Worm (Caenorhabditis elegans) whole organism, young adult: Measurements from ENCODE around the gene Y37H2A.1.

Experiments used
- B0019.2 ChIP-seq: fragments of 200-800 bp; sonication (Bioruptor generic); conservative IDR thresholded peaks from 2 replicates; pipeline ENCODE4 v1.3.6; 2022; ENCODE audit warnings: missing genetic modification reagents, missing genetic modification characterization, missing compliant biosample characterization
- B0261.1 ChIP-seq: sonication (generic microtip); optimal IDR thresholded peaks from 2 replicates; lab custom pipeline; 2016; ENCODE audit warnings: mild to moderate bottlenecking, missing genetic modification characterization, moderate library complexity, missing compliant biosample characterization
- D2030.7 ChIP-seq: fragments of 200-800 bp; sonication (Bioruptor generic); IDR thresholded peaks from 2 replicates; pipeline ENCODE4 v1.3.6; 2022; ENCODE audit warnings: missing genetic modification reagents, missing genetic modification characterization, missing compliant biosample characterization
- F57C9.4 ChIP-seq: sonication (generic microtip); optimal IDR thresholded peaks from 2 replicates; lab custom pipeline; 2017; ENCODE audit warnings: mild to moderate bottlenecking, missing genetic modification characterization, missing compliant biosample characterization
- Y53F4B.3 ChIP-seq: fragments of 200-800 bp; sonication (Bioruptor generic); IDR thresholded peaks from 2 replicates; pipeline ENCODE4 v1.3.6; 2022; ENCODE audit warnings: missing genetic modification reagents, missing genetic modification characterization, missing compliant biosample characterization
- Y56A3A.18 ChIP-seq: fragments of 200-800 bp; sonication (Bioruptor generic); IDR thresholded peaks from 2 replicates; pipeline ENCODE4 v1.3.6; 2022; ENCODE audit warnings: missing genetic modification reagents, missing genetic modification characterization, missing compliant biosample characterization
- Y67H2A.10 ChIP-seq: fragments of 200-800 bp; sonication (Bioruptor generic); conservative IDR thresholded peaks from 2 replicates; pipeline ENCODE4 v1.3.6; 2022; ENCODE audit warnings: missing genetic modification reagents, missing genetic modification characterization, missing compliant biosample characterization
- Y79H2A.3 ChIP-seq: fragments of 200-800 bp; sonication (Bioruptor generic); conservative IDR thresholded peaks from 2 replicates; pipeline ENCODE4 v1.3.6; 2022; ENCODE audit warnings: missing genetic modification reagents, missing genetic modification characterization, missing compliant biosample characterization
- ama-1 ChIP-seq, 3 experiments: fragments of 150-350 bp in 1 of 3; sonication (generic microtip) in 2 of 3; optimal IDR thresholded peaks; 2 replicates each; lab custom pipeline; 2014 to 2018; ENCODE audit warnings: missing biosample characterization in 2 of 3, missing genetic modification characterization in 2 of 3, missing genetic modification reagents in 2 of 3
- athp-1 ChIP-seq: sonication (generic microtip); optimal IDR thresholded peaks from 2 replicates; lab custom pipeline; 2017; ENCODE audit warnings: mild to moderate bottlenecking, missing genetic modification characterization, missing compliant biosample characterization
- ccch-3 ChIP-seq: fragments of 200-800 bp; sonication (Bioruptor generic); optimal IDR thresholded peaks from 2 replicates; lab custom pipeline; 2018; ENCODE audit warnings: mild to moderate bottlenecking, missing genetic modification characterization, missing compliant biosample characterization
- die-1 ChIP-seq: sonication (generic microtip); optimal IDR thresholded peaks from 2 replicates; lab custom pipeline; 2016; ENCODE audit warnings: missing genotype, mild to moderate bottlenecking, missing genetic modification characterization, missing compliant biosample characterization
- dox-1 ChIP-seq: fragments of 200-800 bp; sonication (Bioruptor generic); IDR thresholded peaks from 2 replicates; pipeline ENCODE4 v1.3.6; 2022; ENCODE audit warnings: missing genetic modification reagents, missing genetic modification characterization, missing compliant biosample characterization
- dpl-1 ChIP-seq: fragments of 150-350 bp; optimal IDR thresholded peaks from 2 replicates; lab custom pipeline; 2014; ENCODE audit warnings: missing biosample characterization, missing genetic modification reagents, missing genetic modification characterization
- efl-1 ChIP-seq: fragments of 150-350 bp; optimal IDR thresholded peaks from 2 replicates; lab custom pipeline; 2014; ENCODE audit warnings: missing biosample characterization, missing genetic modification reagents, missing genetic modification characterization
- egl-44 ChIP-seq: fragments of 200-800 bp; sonication (Bioruptor generic); IDR thresholded peaks from 2 replicates; pipeline ENCODE4 v1.3.6; 2022; ENCODE audit warnings: missing genetic modification reagents, missing genetic modification characterization, missing compliant biosample characterization
- egrh-3 ChIP-seq: fragments of 200-800 bp; sonication (Bioruptor generic); IDR thresholded peaks from 2 replicates; pipeline ENCODE4 v1.3.6; 2022; ENCODE audit warnings: missing genetic modification reagents, missing genetic modification characterization, missing compliant biosample characterization
- ets-4 ChIP-seq: fragments of 200-800 bp; sonication (Bioruptor generic); optimal IDR thresholded peaks from 2 replicates; lab custom pipeline; 2018; ENCODE audit warnings: mild to moderate bottlenecking, missing genetic modification characterization, missing compliant biosample characterization
- gei-17 ChIP-seq: fragments of 200-800 bp; sonication (Bioruptor generic); optimal IDR thresholded peaks from 2 replicates; lab custom pipeline; 2018; ENCODE audit warnings: mild to moderate bottlenecking, missing genetic modification characterization, missing compliant biosample characterization
- hlh-26 ChIP-seq: fragments of 200-800 bp; sonication (Bioruptor generic); conservative IDR thresholded peaks from 2 replicates; pipeline ENCODE4 v1.3.6; 2022; ENCODE audit warnings: missing genetic modification reagents, missing genetic modification characterization, missing compliant biosample characterization
- hmg-1.2 ChIP-seq: fragments of 200-800 bp; sonication (Bioruptor generic); IDR thresholded peaks from 2 replicates; pipeline ENCODE4 v1.3.6; 2022; ENCODE audit warnings: missing genetic modification reagents, missing genetic modification characterization, missing compliant biosample characterization
- let-526 ChIP-seq: fragments of 200-800 bp; sonication (Bioruptor generic); IDR thresholded peaks from 2 replicates; pipeline ENCODE4 v1.3.6; 2022; ENCODE audit warnings: missing genetic modification reagents, missing genetic modification characterization, missing compliant biosample characterization
- lin-40 ChIP-seq: sonication (generic microtip); optimal IDR thresholded peaks from 2 replicates; lab custom pipeline; 2016; ENCODE audit warnings: missing genetic modification characterization, mild to moderate bottlenecking, missing compliant biosample characterization, missing genotype, missing genetic modification reagents
- lsl-1 ChIP-seq: fragments of 200-800 bp; sonication (Bioruptor generic); optimal IDR thresholded peaks from 2 replicates; lab custom pipeline; 2018; ENCODE audit warnings: mild to moderate bottlenecking, missing genetic modification characterization, moderate library complexity, missing compliant biosample characterization
- madf-10 ChIP-seq: sonication (generic microtip); optimal IDR thresholded peaks from 2 replicates; lab custom pipeline; 2016; ENCODE audit warnings: mild to moderate bottlenecking, missing genetic modification characterization, missing compliant biosample characterization
- madf-8 ChIP-seq: fragments of 200-800 bp; sonication (Bioruptor generic); conservative IDR thresholded peaks from 2 replicates; pipeline ENCODE4 v1.3.6; 2022; ENCODE audit warnings: missing genetic modification reagents, missing genetic modification characterization, missing compliant biosample characterization
- mcd-1 ChIP-seq: fragments of 200-800 bp; sonication (Bioruptor generic); IDR thresholded peaks from 2 replicates; pipeline ENCODE4 v1.3.6; 2022; ENCODE audit warnings: missing genetic modification reagents, missing genetic modification characterization, missing compliant biosample characterization
- mes-4 ChIP-seq: sonication (generic microtip); optimal IDR thresholded peaks from 2 replicates; lab custom pipeline; 2016; ENCODE audit warnings: missing genotype, missing genetic modification characterization, missing compliant biosample characterization
- nhr-80 ChIP-seq: sonication (generic microtip); optimal IDR thresholded peaks from 2 replicates; lab custom pipeline; 2016; ENCODE audit warnings: missing genetic modification characterization, missing compliant biosample characterization
- nhr-90 ChIP-seq: sonication (generic microtip); optimal IDR thresholded peaks from 2 replicates; lab custom pipeline; 2016; ENCODE audit warnings: missing genotype, mild to moderate bottlenecking, missing genetic modification characterization, missing compliant biosample characterization
- rcor-1 ChIP-seq: fragments of 200-800 bp; sonication (Bioruptor generic); IDR thresholded peaks from 2 replicates; pipeline ENCODE4 v1.3.6; 2022; ENCODE audit warnings: missing genetic modification reagents, missing genetic modification characterization, missing compliant biosample characterization
- tbp1 ChIP-seq: fragments of 200-800 bp; sonication (Bioruptor generic); optimal IDR thresholded peaks from 2 replicates; lab custom pipeline; 2018; ENCODE audit warnings: mild to moderate bottlenecking, missing genetic modification characterization, missing compliant biosample characterization
- ztf-22 ChIP-seq: fragments of 200-800 bp; sonication (Bioruptor generic); optimal IDR thresholded peaks from 2 replicates; lab custom pipeline; 2018; ENCODE audit warnings: mild to moderate bottlenecking, missing genetic modification characterization, moderate library complexity, missing compliant biosample characterization
- ztf-26 ChIP-seq: sonication (generic microtip); optimal IDR thresholded peaks from 2 replicates; lab custom pipeline; 2017; ENCODE audit warnings: missing genetic modification characterization, missing compliant biosample characterization
- ztf-6 ChIP-seq: fragments of 200-800 bp; sonication (Bioruptor generic); IDR thresholded peaks from 2 replicates; pipeline ENCODE4 v1.3.6; 2022; ENCODE audit warnings: missing genetic modification reagents, missing genetic modification characterization, missing compliant biosample characterization

The Y37H2A.1 gene

ce11 chrV:18107969-18108368 is at the start of gene Y37H2A.1:
TSS of gene Y37H2A.1 (plus strand) at chrV:18108269.
- TF ChIP-seq ztf-6 (GFP tag; lab: Robert Waterston, UW) (no peak), die-1 (tag; lab: Kevin White, UChicago) (no peak), mes-4 (tag; lab: Kevin White, UChicago) (no peak), lsl-1 (GFP tag; lab: Kevin White, UChicago) (no peak), efl-1 (GFP tag; lab: Kevin White, UChicago) (no peak), ccch-3 (GFP tag; lab: Kevin White, UChicago) (no peak), Y79H2A.3 (GFP tag; lab: Robert Waterston, UW) (no peak), egrh-3 (GFP tag; lab: Robert Waterston, UW) (no peak), nhr-90 (tag; lab: Kevin White, UChicago) (no peak), ztf-22 (no peak), hmg-1.2 (GFP tag; lab: Robert Waterston, UW) (no peak), ets-4 (GFP tag; lab: Kevin White, UChicago) (no peak), mcd-1 (GFP tag; lab: Robert Waterston, UW) (no peak), B0261.1 (tag; lab: Kevin White, UChicago) (no peak), ztf-26 (no peak), dox-1 (GFP tag; lab: Robert Waterston, UW) (no peak), ama-1 (optimal IDR thresholded peaks at IDR 0.05; lab: Kevin White, UChicago) (no peak), ama-1 (GFP tag; optimal IDR thresholded peaks at IDR 0.05; lab: Kevin White, UChicago) (no peak), tbp1 (GFP tag; lab: Kevin White, UChicago) (no peak), hlh-26 (GFP tag; lab: Robert Waterston, UW) (no peak), F57C9.4 (tag; lab: Kevin White, UChicago) (no peak)

- TF ChIP-seq dox-1 (GFP tag; lab: Robert Waterston, UW) (no peak), Y56A3A.18 (GFP tag; lab: Robert Waterston, UW) (no peak), D2030.7 (GFP tag; lab: Robert Waterston, UW) (no peak), gei-17 (GFP tag; lab: Kevin White, UChicago) (no peak), Y53F4B.3 (GFP tag; lab: Robert Waterston, UW) (no peak), lin-40 (no peak), let-526 (no peak), athp-1 (tag; lab: Kevin White, UChicago) (no peak), egl-44 (GFP tag; lab: Robert Waterston, UW) (no peak), rcor-1 (GFP tag; lab: Robert Waterston, UW) (no peak), madf-8 (no peak), nhr-80 (tag; lab: Kevin White, UChicago) (no peak), Y67H2A.10 (GFP tag; lab: Robert Waterston, UW) (no peak), dpl-1 (GFP tag; lab: Kevin White, UChicago) (no peak), ets-4 (GFP tag; lab: Kevin White, UChicago) (no peak), madf-10 (no peak), B0019.2 (no peak)
- TF ChIP-seq, all 124 proteins: peak for 0
Observed at ce11 chrV:18066257-18066783, 41.7 kb upstream of the Y37H2A.1 start, which contains the start of gene Y59A8B.8. TSS of gene Y59A8B.8 (minus strand) at chrV:18066307.

ce11 chrV:18069195-18069594 is 38.9 kb upstream of the Y37H2A.1 start:
- TF ChIP-seq mcd-1 (GFP tag; lab: Robert Waterston, UW) (peak; percentile 52; the same call in 1 of the 2 replicates), hmg-1.2 (GFP tag; lab: Robert Waterston, UW) (peak; percentile 25; the same call in 1 of the 2 replicates)
